Worm (Caenorhabditis elegans) whole organism, late embryonic: ENCODE data around the gene ZK757.10.

Experiments used
- C08G9.2 ChIP-seq: sonication (generic microtip); optimal IDR thresholded peaks from 2 replicates; lab custom pipeline; 2016; ENCODE audit warnings: mild to moderate bottlenecking, missing genetic modification characterization, moderate library complexity, missing compliant biosample characterization
- C38D4.7 ChIP-seq: fragments of 200-800 bp; sonication (Bioruptor generic); optimal IDR thresholded peaks from 2 replicates; lab custom pipeline; 2018; ENCODE audit warnings: mild to moderate bottlenecking, missing genetic modification characterization, moderate library complexity, missing compliant biosample characterization
- Y22D7AL.16 ChIP-seq: sonication (generic microtip); optimal IDR thresholded peaks from 2 replicates; lab custom pipeline; 2016; ENCODE audit warnings: missing genetic modification characterization, missing compliant biosample characterization
- ceh-14 ChIP-seq: sonication (generic microtip); optimal IDR thresholded peaks from 2 replicates; lab custom pipeline; 2016; ENCODE audit warnings: missing genotype, missing genetic modification characterization, missing compliant biosample characterization
- ceh-19 ChIP-seq: fragments of 200-800 bp; sonication (Bioruptor generic); optimal IDR thresholded peaks from 2 replicates; lab custom pipeline; 2018; ENCODE audit warnings: mild to moderate bottlenecking, missing genetic modification characterization, missing compliant biosample characterization
- ceh-22 ChIP-seq: sonication (generic microtip); optimal IDR thresholded peaks from 2 replicates; lab custom pipeline; 2017; ENCODE audit warnings: missing biosample characterization, missing genetic modification characterization
- ceh-45 ChIP-seq: fragments of 200-800 bp; sonication (Bioruptor generic); IDR thresholded peaks from 2 replicates; pipeline ENCODE4 v1.3.6; 2022; ENCODE audit warnings: missing genetic modification reagents, missing genetic modification characterization, missing compliant biosample characterization
- ceh-9 ChIP-seq: sonication (generic microtip); optimal IDR thresholded peaks from 2 replicates; lab custom pipeline; 2016; ENCODE audit warnings: mild to moderate bottlenecking, missing genetic modification characterization, inconsistent platforms, missing compliant biosample characterization
- che-1 ChIP-seq: sonication (generic microtip); optimal IDR thresholded peaks from 2 replicates; lab custom pipeline; 2016; ENCODE audit warnings: mild to moderate bottlenecking, missing genetic modification characterization, missing compliant biosample characterization
- dmd-4 ChIP-seq: sonication (generic microtip); optimal IDR thresholded peaks from 2 replicates; lab custom pipeline; 2016; ENCODE audit warnings: borderline replicate concordance, missing genetic modification characterization, missing compliant biosample characterization
- dve-1 ChIP-seq: sonication (generic microtip); optimal IDR thresholded peaks from 2 replicates; lab custom pipeline; 2017; ENCODE audit warnings: antibody characterized with exemption, mild to moderate bottlenecking, missing genetic modification characterization, missing compliant biosample characterization
- elt-2 ChIP-seq: sonication (generic microtip); optimal IDR thresholded peaks from 2 replicates; lab custom pipeline; 2016; ENCODE audit warnings: missing genetic modification reagents, missing genetic modification characterization, missing compliant biosample characterization
- eyg-1 ChIP-seq: sonication (generic microtip); optimal IDR thresholded peaks from 2 replicates; lab custom pipeline; 2016; ENCODE audit warnings: missing genotype, missing genetic modification characterization, missing compliant biosample characterization
- fax-1 ChIP-seq: sonication (generic microtip); optimal IDR thresholded peaks from 2 replicates; lab custom pipeline; 2016; ENCODE audit warnings: missing genotype, missing genetic modification characterization, missing compliant biosample characterization
- fkh-6 ChIP-seq: sonication (generic microtip); optimal IDR thresholded peaks from 2 replicates; lab custom pipeline; 2016; ENCODE audit warnings: missing genetic modification characterization, missing compliant biosample characterization
- hlh-13 ChIP-seq: fragments of 200-800 bp; sonication (Bioruptor generic); optimal IDR thresholded peaks from 2 replicates; lab custom pipeline; 2018; ENCODE audit warnings: mild to moderate bottlenecking, missing genetic modification characterization, missing compliant biosample characterization
- hlh-15 ChIP-seq: sonication (generic microtip); optimal IDR thresholded peaks from 2 replicates; lab custom pipeline; 2016; ENCODE audit warnings: missing genetic modification characterization, missing compliant biosample characterization
- hlh-30 ChIP-seq: sonication (generic microtip); optimal IDR thresholded peaks from 2 replicates; lab custom pipeline; 2017; ENCODE audit warnings: antibody characterized with exemption, missing genetic modification characterization, missing compliant biosample characterization; ENCODE audit not compliant: insufficient read depth
- hlh-6 ChIP-seq: sonication (generic microtip); optimal IDR thresholded peaks from 2 replicates; lab custom pipeline; 2016; ENCODE audit warnings: missing genotype, missing genetic modification characterization, missing compliant biosample characterization
- lim-6 ChIP-seq: sonication (generic microtip); optimal IDR thresholded peaks from 2 replicates; lab custom pipeline; 2016; ENCODE audit warnings: missing genetic modification characterization, missing compliant biosample characterization
- lin-11 ChIP-seq: fragments of 200-800 bp; sonication (Bioruptor generic); optimal IDR thresholded peaks from 2 replicates; lab custom pipeline; 2018; ENCODE audit warnings: mild to moderate bottlenecking, missing genetic modification characterization, missing compliant biosample characterization
- mec-3 ChIP-seq: sonication (generic microtip); optimal IDR thresholded peaks from 2 replicates; lab custom pipeline; 2016; ENCODE audit warnings: borderline replicate concordance, missing genetic modification characterization, missing compliant biosample characterization
- nfya-1 ChIP-seq: sonication (generic microtip); optimal IDR thresholded peaks from 2 replicates; lab custom pipeline; 2017; ENCODE audit warnings: missing genetic modification characterization, mild to moderate bottlenecking, missing compliant biosample characterization, antibody characterized with exemption, moderate library complexity
- nhr-11 ChIP-seq: fragments of 150-350 bp; optimal IDR thresholded peaks from 2 replicates; lab custom pipeline; 2014; ENCODE audit warnings: missing biosample characterization, missing genetic modification characterization
- nhr-232 ChIP-seq: sonication (generic microtip); optimal IDR thresholded peaks from 2 replicates; lab custom pipeline; 2016; ENCODE audit warnings: missing genetic modification characterization, missing compliant biosample characterization
- odd-2 ChIP-seq: sonication (generic microtip); optimal IDR thresholded peaks from 2 replicates; lab custom pipeline; 2017; ENCODE audit warnings: antibody characterized with exemption, mild to moderate bottlenecking, missing genetic modification characterization, missing compliant biosample characterization
- pag-3 ChIP-seq: sonication (generic microtip); optimal IDR thresholded peaks from 2 replicates; lab custom pipeline; 2016; ENCODE audit warnings: missing compliant biosample characterization, missing genetic modification characterization, borderline replicate concordance
- pat-9 ChIP-seq: fragments of 200-800 bp; sonication (Bioruptor generic); optimal IDR thresholded peaks from 2 replicates; lab custom pipeline; 2018; ENCODE audit warnings: mild to moderate bottlenecking, missing genetic modification characterization, moderate library complexity, missing compliant biosample characterization
- pha-2 ChIP-seq: sonication (generic microtip); optimal IDR thresholded peaks from 2 replicates; lab custom pipeline; 2017; ENCODE audit warnings: mild to moderate bottlenecking, missing genetic modification characterization, missing compliant biosample characterization
- pha-4 ChIP-seq: fragments of 150-350 bp; optimal IDR thresholded peaks from 2 replicates; lab custom pipeline; 2018; ENCODE audit warnings: missing biosample characterization, missing genetic modification reagents, missing genetic modification characterization
- pqm-1 ChIP-seq: sonication (generic microtip); optimal IDR thresholded peaks from 2 replicates; lab custom pipeline; 2016; ENCODE audit warnings: missing genetic modification characterization, missing compliant biosample characterization
- pros-1 ChIP-seq: fragments of 150-350 bp; optimal IDR thresholded peaks from 2 replicates; lab custom pipeline; 2014; ENCODE audit warnings: missing biosample characterization, missing genetic modification reagents, missing genetic modification characterization
- ref-2 ChIP-seq: sonication (generic microtip); optimal IDR thresholded peaks from 2 replicates; lab custom pipeline; 2016; ENCODE audit warnings: missing genetic modification characterization, missing compliant biosample characterization
- sox-2 ChIP-seq: fragments of 200-800 bp; sonication (Bioruptor generic); IDR thresholded peaks from 2 replicates; pipeline ENCODE4 v1.3.6; 2022; ENCODE audit warnings: missing genetic modification reagents, missing genetic modification characterization, missing compliant biosample characterization
- sox-4 ChIP-seq: sonication (generic microtip); optimal IDR thresholded peaks from 2 replicates; lab custom pipeline; 2017; ENCODE audit warnings: mild to moderate bottlenecking, missing genetic modification characterization, inconsistent platforms, missing compliant biosample characterization
- syd-9 ChIP-seq: sonication (generic microtip); optimal IDR thresholded peaks from 2 replicates; lab custom pipeline; 2016; ENCODE audit warnings: mild to moderate bottlenecking, missing genetic modification characterization, moderate library complexity, missing compliant biosample characterization
- tbx-2 ChIP-seq: sonication (generic microtip); optimal IDR thresholded peaks from 2 replicates; lab custom pipeline; 2016; ENCODE audit warnings: missing genetic modification characterization, missing compliant biosample characterization
- tbx-7 ChIP-seq: sonication (generic microtip); optimal IDR thresholded peaks from 2 replicates; lab custom pipeline; 2016; ENCODE audit warnings: missing genotype, missing genetic modification characterization, missing compliant biosample characterization
- ttx-3 ChIP-seq: sonication (generic microtip); optimal IDR thresholded peaks from 2 replicates; lab custom pipeline; 2016; ENCODE audit warnings: missing genetic modification reagents, missing genetic modification characterization, missing compliant biosample characterization
- unc-3 ChIP-seq, 2 experiments: fragments of 200-800 bp in 1 of 2; sonication (Bioruptor generic) in 1 of 2; sonication (generic microtip) in 1 of 2; conservative IDR thresholded peaks in 1 of 2; optimal IDR thresholded peaks in 1 of 2; 2 replicates each; pipeline versions ENCODE4 v1.3.6 to Lab custom; 2016 to 2022; ENCODE audit warnings: missing compliant biosample characterization in 2 of 2, missing genetic modification characterization in 2 of 2, missing genetic modification reagents in 1 of 2
- unc-42 ChIP-seq: sonication (generic microtip); optimal IDR thresholded peaks from 2 replicates; lab custom pipeline; 2016; ENCODE audit warnings: missing genotype, missing genetic modification characterization, missing compliant biosample characterization
- unc-86 ChIP-seq: sonication (generic microtip); optimal IDR thresholded peaks from 2 replicates; lab custom pipeline; 2016; ENCODE audit warnings: missing genetic modification characterization, missing compliant biosample characterization
- zip-5 ChIP-seq: sonication (generic microtip); optimal IDR thresholded peaks from 2 replicates; lab custom pipeline; 2016; ENCODE audit warnings: missing genetic modification characterization, missing compliant biosample characterization

Gene ZK757.10

DNA sequence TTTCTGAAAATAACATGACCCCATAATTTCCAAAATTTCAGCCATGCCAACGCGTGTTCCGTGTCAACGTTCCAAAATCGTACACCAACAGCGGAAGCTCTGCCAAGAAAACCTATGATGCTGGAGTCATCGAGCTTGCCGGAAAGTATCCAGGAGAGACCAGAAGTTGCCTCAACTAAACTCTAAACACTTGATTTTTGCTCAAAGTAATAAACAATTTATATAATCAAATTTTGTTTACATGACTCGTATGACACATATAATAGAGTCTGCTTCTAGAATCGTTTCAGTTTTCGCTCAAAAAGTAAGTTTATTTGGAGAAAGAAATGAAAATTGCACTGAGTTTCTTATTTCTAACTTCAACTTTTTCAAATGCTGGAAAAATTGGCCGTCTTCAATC, 51.7 kb downstream of the ZK757.10 start, which contains the start of gene ttr-1:
Gene ttr-1 (plus strand): TSS at position 301 of the 400 bp plus-strand sequence.
- no peak for TF ChIP-seq unc-42 (tag; lab: Kevin White, UChicago)
- TF ChIP-seq C08G9.2 (tag; lab: Kevin White, UChicago), result no peak
- no peak for TF ChIP-seq hlh-15
- no peak for TF ChIP-seq zip-5 (tag; lab: Kevin White, UChicago)
- TF ChIP-seq sox-4 (tag; lab: Kevin White, UChicago), result no peak
- TF ChIP-seq ceh-45 (GFP tag; lab: Robert Waterston, UW), result no peak
- TF ChIP-seq nhr-11 (tag; lab: Kevin White, UChicago), result no peak
- TF ChIP-seq sox-2 (GFP tag; lab: Robert Waterston, UW), result no peak
- TF ChIP-seq fax-1 (tag; lab: Kevin White, UChicago), result no peak
- no peak for TF ChIP-seq lin-11
- no peak for TF ChIP-seq ceh-22
- no peak for TF ChIP-seq tbx-2 (tag; lab: Kevin White, UChicago)
- TF ChIP-seq dve-1, result no peak
- TF ChIP-seq unc-3 (GFP tag; conservative IDR thresholded peaks at IDR 0.05; lab: Robert Waterston, UW), result no peak
- no peak for TF ChIP-seq unc-3 (tag; optimal IDR thresholded peaks at IDR 0.05; lab: Kevin White, UChicago)
- no peak for TF ChIP-seq mec-3 (tag; lab: Kevin White, UChicago)
- TF ChIP-seq syd-9 (tag; lab: Kevin White, UChicago), result no peak
- TF ChIP-seq dmd-4, result no peak
- no peak for TF ChIP-seq pat-9
- TF ChIP-seq nfya-1, result no peak
- TF ChIP-seq ceh-14 (tag; lab: Kevin White, UChicago), result no peak

DNA sequence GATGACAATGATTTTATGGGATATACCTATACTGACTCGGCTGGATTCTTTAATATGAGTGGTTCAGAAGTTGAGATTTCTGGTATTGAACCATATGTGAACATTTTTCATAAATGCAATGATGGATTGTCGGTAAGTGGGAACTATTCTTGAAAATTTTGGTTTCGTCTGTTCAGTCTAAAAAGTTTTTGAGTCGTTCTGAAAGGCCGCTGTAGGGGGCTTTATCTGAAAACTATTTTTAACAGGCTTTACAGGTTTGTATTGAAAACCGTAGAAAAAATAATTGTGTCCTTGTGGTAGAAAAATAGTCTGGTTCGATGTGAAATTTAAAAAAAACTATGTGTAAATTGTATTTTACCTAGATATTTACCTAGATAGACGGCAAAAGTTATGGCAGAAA, 52.5 kb downstream of the ZK757.10 start:
- TF ChIP-seq pha-2 (tag; lab: Kevin White, UChicago), result no peak
- TF ChIP-seq ceh-19 (GFP tag; lab: Kevin White, UChicago), result no peak
- no peak for TF ChIP-seq ref-2
- TF ChIP-seq pros-1 (tag; lab: Kevin White, UChicago), result no peak
- TF ChIP-seq hlh-30 (tag; lab: Kevin White, UChicago), result no peak
- no peak for TF ChIP-seq hlh-13 (GFP tag; lab: Kevin White, UChicago)
- TF ChIP-seq hlh-15, result no peak
- no peak for TF ChIP-seq lim-6 (tag; lab: Kevin White, UChicago)
- no peak for TF ChIP-seq tbx-7
- TF ChIP-seq pha-4, result no peak
- no peak for TF ChIP-seq hlh-6
- no peak for TF ChIP-seq ttx-3 (tag; lab: Kevin White, UChicago)
- no peak for TF ChIP-seq nhr-232 (tag; lab: Kevin White, UChicago)
- no peak for TF ChIP-seq unc-86
- no peak for TF ChIP-seq dve-1
- no peak for TF ChIP-seq C38D4.7
- TF ChIP-seq pag-3 (tag; lab: Kevin White, UChicago), result no peak
- TF ChIP-seq odd-2 (tag; lab: Kevin White, UChicago), result no peak
- no peak for TF ChIP-seq C08G9.2 (tag; lab: Kevin White, UChicago)

DNA sequence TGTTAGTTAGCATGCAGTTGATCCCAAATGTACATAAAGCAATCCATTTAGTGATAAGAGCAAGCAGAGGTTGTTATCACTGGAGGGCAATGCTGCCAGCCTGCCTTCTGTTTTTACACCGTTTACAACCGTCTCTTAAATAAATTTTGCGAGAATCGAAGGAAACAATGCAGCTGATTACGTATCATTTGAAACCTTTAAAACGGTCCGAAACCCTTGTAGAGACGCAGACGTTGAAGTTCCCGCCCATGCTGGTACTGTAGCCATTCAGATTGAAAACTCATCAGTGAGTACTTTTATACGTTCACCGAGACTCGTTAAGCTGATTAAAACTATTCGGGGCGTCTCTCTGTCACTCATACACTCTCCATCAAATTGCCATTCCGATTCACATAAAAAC, 53.4 kb downstream of the ZK757.10 start:
- TF ChIP-seq unc-3 (GFP tag; conservative IDR thresholded peaks at IDR 0.05; lab: Robert Waterston, UW) (no peak), unc-3 (tag; optimal IDR thresholded peaks at IDR 0.05; lab: Kevin White, UChicago) (no peak), ceh-9 (tag; lab: Kevin White, UChicago) (no peak), hlh-15 (no peak), Y22D7AL.16 (tag; lab: Kevin White, UChicago) (no peak), C38D4.7 (no peak), fkh-6 (no peak), elt-2 (tag; lab: Kevin White, UChicago) (peak; percentile 86), pqm-1 (peak; percentile 65), eyg-1 (tag; lab: Kevin White, UChicago) (no peak), che-1 (tag; lab: Kevin White, UChicago) (no peak), hlh-30 (tag; lab: Kevin White, UChicago) (no peak), nhr-232 (tag; lab: Kevin White, UChicago) (no peak)
